Worm (Caenorhabditis elegans) whole organism, late embryonic: ENCODE results near the gene F26G1.9.

Experiments used
- ama-1 ChIP-seq: fragments of 150-350 bp; optimal IDR thresholded peaks from 2 replicates; lab custom pipeline; 2014
- ceh-19 ChIP-seq: fragments of 200-800 bp; sonication (Bioruptor generic); optimal IDR thresholded peaks from 2 replicates; lab custom pipeline; 2018; ENCODE audit warnings: mild to moderate bottlenecking, missing genetic modification characterization, missing compliant biosample characterization
- ceh-22 ChIP-seq: sonication (generic microtip); optimal IDR thresholded peaks from 2 replicates; lab custom pipeline; 2017; ENCODE audit warnings: missing biosample characterization, missing genetic modification characterization
- ceh-31 ChIP-seq: sonication (generic microtip); optimal IDR thresholded peaks from 2 replicates; lab custom pipeline; 2016; ENCODE audit warnings: missing genetic modification characterization, missing compliant biosample characterization
- ceh-48 ChIP-seq: sonication (generic microtip); optimal IDR thresholded peaks from 2 replicates; lab custom pipeline; 2016; ENCODE audit warnings: missing genetic modification characterization, inconsistent platforms, missing compliant biosample characterization
- che-1 ChIP-seq: sonication (generic microtip); optimal IDR thresholded peaks from 2 replicates; lab custom pipeline; 2016; ENCODE audit warnings: mild to moderate bottlenecking, missing genetic modification characterization, missing compliant biosample characterization
- gmeb-2 ChIP-seq: sonication (generic microtip); optimal IDR thresholded peaks from 2 replicates; lab custom pipeline; 2016; ENCODE audit warnings: missing genetic modification characterization, inconsistent platforms, missing compliant biosample characterization
- madf-2 ChIP-seq: sonication (generic microtip); optimal IDR thresholded peaks from 2 replicates; lab custom pipeline; 2017; ENCODE audit warnings: missing genetic modification characterization, missing compliant biosample characterization
- nhr-11 ChIP-seq: fragments of 150-350 bp; optimal IDR thresholded peaks from 2 replicates; lab custom pipeline; 2014; ENCODE audit warnings: missing biosample characterization, missing genetic modification characterization
- pha-4 ChIP-seq: fragments of 150-350 bp; optimal IDR thresholded peaks from 2 replicates; lab custom pipeline; 2018; ENCODE audit warnings: missing biosample characterization, missing genetic modification reagents, missing genetic modification characterization
- rnt-1 ChIP-seq: sonication (generic microtip); optimal IDR thresholded peaks from 2 replicates; lab custom pipeline; 2016; ENCODE audit warnings: missing genetic modification characterization, missing compliant biosample characterization
- tbx-2 ChIP-seq: sonication (generic microtip); optimal IDR thresholded peaks from 2 replicates; lab custom pipeline; 2016; ENCODE audit warnings: missing genetic modification characterization, missing compliant biosample characterization
- unc-42 ChIP-seq: sonication (generic microtip); optimal IDR thresholded peaks from 2 replicates; lab custom pipeline; 2016; ENCODE audit warnings: missing genotype, missing genetic modification characterization, missing compliant biosample characterization

- TF ChIP-seq unc-42 (tag; lab: Kevin White, UChicago) (no peak), che-1 (tag; lab: Kevin White, UChicago) (no peak), ama-1 (lab: Kevin White, UChicago) (no peak), pha-4 (tag; lab: Kevin White, UChicago) (no peak), tbx-2 (tag; lab: Kevin White, UChicago) (no peak), madf-2 (tag; lab: Kevin White, UChicago) (no peak), ceh-48 (no peak), ceh-22 (no peak), gmeb-2 (no peak), rnt-1 (tag; lab: Kevin White, UChicago) (no peak), nhr-11 (tag; lab: Kevin White, UChicago) (no peak), ceh-19 (no peak), ceh-31 (tag; lab: Kevin White, UChicago) (no peak)
These were observed 19.5 kb upstream of the F26G1.9 start for ce11 chrII:4793320-4793719.
